Fruit fly (Drosophila melanogaster): ENCODE data around the gene Vml.

DNA sequence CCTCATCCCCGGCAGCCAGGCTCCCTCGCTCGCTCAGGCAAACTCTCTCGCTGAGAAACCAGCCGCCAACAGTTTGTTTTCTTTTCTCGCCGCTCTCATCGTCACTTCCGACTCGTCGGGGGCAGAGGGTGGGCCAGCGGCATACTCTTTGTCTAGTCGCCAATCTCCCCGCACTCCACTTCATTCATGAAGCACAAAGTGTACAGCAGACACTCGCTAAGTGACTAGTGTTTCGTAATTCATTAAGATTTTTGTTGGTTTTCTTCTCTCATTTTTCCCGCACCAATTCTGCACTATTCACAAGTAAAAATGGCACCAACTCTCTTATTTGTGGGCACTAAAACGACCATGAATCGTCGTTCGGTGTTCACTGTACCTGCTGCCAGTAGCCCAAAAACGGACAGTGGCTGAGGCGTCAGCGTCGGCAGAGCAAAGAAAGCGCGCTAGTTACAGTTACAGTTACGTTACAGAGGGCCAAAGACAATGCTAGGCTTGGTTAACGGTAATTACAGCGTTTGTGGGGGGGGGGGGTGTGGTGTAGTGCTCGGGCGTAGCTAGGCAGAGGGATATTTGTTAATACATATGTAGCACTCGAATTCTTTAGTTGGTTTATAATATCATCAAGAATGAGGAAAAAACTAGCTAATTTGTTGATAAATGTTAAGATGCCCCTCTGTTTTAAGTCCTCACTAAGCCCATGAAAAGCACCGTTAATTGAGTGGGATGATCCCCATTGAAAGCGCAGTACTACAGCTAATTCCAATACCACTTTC, 22.0 kb downstream of the Vml start:
- peak; percentile 96 for TF ChIP-seq Pif1A (GFP tag; optimal IDR thresholded peaks at IDR 0.05)
- TF ChIP-seq CG9948 (tag; optimal IDR thresholded peaks at IDR 0.05): peak; percentile 89
- peak; percentile 90 for TF ChIP-seq CG34367 (tag; optimal IDR thresholded peaks at IDR 0.05)
- peak; percentile 98 for TF ChIP-seq Ets98B (GFP tag; IDR thresholded peaks at IDR 0.05)
- TF ChIP-seq CG8159 (tag; optimal IDR thresholded peaks at IDR 0.05): peak; percentile 90
- peak; percentile 89 for TF ChIP-seq Snoo (tag; optimal IDR thresholded peaks at IDR 0.05)

Data from whole organism, pupa.